Fruit fly (Drosophila melanogaster) S2 (cell line): ENCODE measurements around the gene CG5376.

ENCODE experiments used
- CG8478 ChIP-seq: fragments of >200 bp; optimal IDR thresholded peaks from 2 replicates; lab custom pipeline; 2018
- CTCF ChIP-seq, 2 experiments: fragments of >200 bp; optimal IDR thresholded peaks; 2 replicates each; lab custom pipeline; 2018

DNA sequence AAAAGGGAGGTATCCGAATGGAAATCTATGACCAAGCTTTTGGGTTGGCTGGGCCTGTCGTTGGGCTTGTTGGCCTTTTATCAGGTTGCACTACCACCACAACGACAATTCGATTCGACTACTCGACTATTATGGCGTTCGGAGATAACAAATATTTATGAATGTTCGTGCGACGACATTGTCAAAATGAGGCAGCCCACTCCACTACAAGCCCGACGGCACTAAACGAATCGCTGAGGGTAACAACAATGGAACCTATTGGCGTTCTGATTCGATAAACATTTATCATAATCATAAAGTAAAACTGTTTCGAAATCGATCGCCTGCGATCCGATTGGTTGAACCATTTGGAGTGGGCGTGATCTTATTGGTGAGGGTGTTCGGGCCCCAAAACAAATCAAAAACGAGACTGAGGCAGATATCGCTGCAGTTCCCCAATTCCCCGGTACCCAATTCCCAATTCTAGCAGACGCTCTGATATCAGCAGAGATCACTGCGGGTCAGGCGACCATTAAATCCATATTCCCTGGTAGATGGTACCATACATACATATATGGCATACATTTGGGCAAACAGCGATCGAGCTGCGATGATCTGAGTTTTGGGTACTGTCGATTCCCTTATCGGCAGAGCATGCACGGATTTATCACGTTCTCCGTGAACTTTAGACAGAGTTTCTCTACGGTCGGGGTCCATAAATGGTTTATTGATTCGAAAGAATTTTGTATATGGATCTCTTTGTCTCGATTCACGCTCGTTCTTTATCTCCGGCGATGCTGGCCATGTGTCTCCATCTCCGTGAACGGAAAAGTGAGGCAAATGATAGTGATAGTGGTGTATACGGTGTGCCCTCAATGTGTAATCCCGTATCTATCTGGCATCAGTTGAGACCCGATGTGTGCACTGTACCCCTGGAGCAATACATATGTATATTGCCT is 34.1 kb downstream of the CG5376 start:
- TF ChIP-seq CG8478 (lab: Kevin White, UChicago) (no peak), CTCF (optimal IDR thresholded peaks at IDR 0.05; lab: Kevin White, UChicago) (no peak)
